Fruit fly (Drosophila melanogaster) whole organism, prepupa: ENCODE results near the gene CG33703.
A peak's percentile ranks its signal among the peaks of the same experiment; 100 is the strongest.

Experiments
- Blimp-1 ChIP-seq: fragments of 200-800 bp; sonication (Bioruptor generic); optimal IDR thresholded peaks from 3 replicates; lab custom pipeline; 2017; ENCODE audit warnings: missing biosample characterization, missing genetic modification characterization, mild to moderate bottlenecking, moderate library complexity, missing genetic modification reagents
- CG11294 ChIP-seq: fragments of 200-800 bp; sonication (Bioruptor generic); IDR thresholded peaks from 2 replicates; pipeline ENCODE4 v1.3.6; 2022; ENCODE audit warnings: missing biosample characterization, missing genetic modification characterization
- CG11902 ChIP-seq: fragments of 200-800 bp; sonication (Bioruptor generic); optimal IDR thresholded peaks from 3 replicates; lab custom pipeline; 2016; ENCODE audit warnings: missing biosample characterization, missing genetic modification characterization
- CG15336 ChIP-seq: fragments of 200-800 bp; sonication (Bioruptor generic); IDR thresholded peaks from 2 replicates; pipeline ENCODE4 v1.3.6; 2022; ENCODE audit warnings: missing biosample characterization, missing genetic modification characterization
- CG1621 ChIP-seq: fragments of 200-800 bp; sonication (Bioruptor generic); optimal IDR thresholded peaks from 3 replicates; lab custom pipeline; 2018; ENCODE audit warnings: missing biosample characterization, mild to moderate bottlenecking, missing genetic modification characterization
- CG16779 ChIP-seq: fragments of 200-800 bp; sonication (Bioruptor generic); optimal IDR thresholded peaks from 3 replicates; lab custom pipeline; 2017; ENCODE audit warnings: missing biosample characterization, mild to moderate bottlenecking, missing genetic modification characterization
- CG3032 ChIP-seq: fragments of 200-800 bp; optimal IDR thresholded peaks from 2 replicates; lab custom pipeline; 2019; ENCODE audit warnings: missing biosample characterization, mild to moderate bottlenecking, missing genetic modification characterization, moderate library complexity
- CG32006 ChIP-seq: fragments of 200-800 bp; sonication (Bioruptor generic); optimal IDR thresholded peaks from 3 replicates; lab custom pipeline; 2017; ENCODE audit warnings: missing biosample characterization, mild to moderate bottlenecking, missing genetic modification characterization
- CG34406 ChIP-seq: fragments of 200-800 bp; sonication (Bioruptor generic); optimal IDR thresholded peaks from 3 replicates; lab custom pipeline; 2016; ENCODE audit warnings: missing biosample characterization, missing genetic modification characterization
- CG3919 ChIP-seq: fragments of 200-800 bp; sonication (Bioruptor generic); optimal IDR thresholded peaks from 3 replicates; lab custom pipeline; 2016; ENCODE audit warnings: missing biosample characterization, missing genetic modification characterization
- CG6163 ChIP-seq: fragments of 200-800 bp; sonication (Bioruptor generic); IDR thresholded peaks from 3 replicates; pipeline ENCODE4 v1.3.6; 2022; ENCODE audit warnings: missing biosample characterization, missing genetic modification characterization
- CG6792 ChIP-seq: fragments of 200-800 bp; sonication (Bioruptor generic); optimal IDR thresholded peaks from 3 replicates; lab custom pipeline; 2016; ENCODE audit warnings: missing biosample characterization, missing genetic modification characterization
- CG6808 ChIP-seq: fragments of 200-800 bp; sonication (Bioruptor generic); optimal IDR thresholded peaks from 3 replicates; lab custom pipeline; 2017; ENCODE audit warnings: missing biosample characterization, missing genetic modification characterization, mild to moderate bottlenecking, moderate library complexity, missing genetic modification reagents
- CG6854 ChIP-seq: fragments of 200-800 bp; sonication (Bioruptor generic); optimal IDR thresholded peaks from 2 replicates; lab custom pipeline; 2017; ENCODE audit warnings: missing biosample characterization, mild to moderate bottlenecking, missing genetic modification characterization
- CG7368 ChIP-seq: fragments of 200-800 bp; sonication (Bioruptor generic); optimal IDR thresholded peaks from 3 replicates; lab custom pipeline; 2016; ENCODE audit warnings: missing biosample characterization, missing genetic modification characterization
- CG8119 ChIP-seq: fragments of 200-800 bp; sonication (Bioruptor generic); IDR thresholded peaks from 3 replicates; pipeline ENCODE4 v1.3.6; 2022; ENCODE audit warnings: missing biosample characterization, missing genetic modification characterization
- CG8319 ChIP-seq: fragments of 200-800 bp; sonication (Bioruptor generic); optimal IDR thresholded peaks from 3 replicates; lab custom pipeline; 2016; ENCODE audit warnings: missing biosample characterization, missing genetic modification characterization
- Eip75B ChIP-seq: fragments of 200-800 bp; sonication (Bioruptor generic); optimal IDR thresholded peaks from 3 replicates; lab custom pipeline; 2016; ENCODE audit warnings: missing biosample characterization, missing genetic modification characterization
- Eip78C ChIP-seq: fragments of 200-800 bp; sonication (Bioruptor generic); peaks from one replicate; lab custom pipeline; 2016; ENCODE audit warnings: missing biosample characterization, missing genetic modification characterization
- Ets21C ChIP-seq: fragments of 200-800 bp; sonication (Bioruptor generic); optimal IDR thresholded peaks from 3 replicates; lab custom pipeline; 2016; ENCODE audit warnings: missing biosample characterization, missing genetic modification characterization
- Ets96B ChIP-seq: fragments of 200-800 bp; optimal IDR thresholded peaks from 2 replicates; lab custom pipeline; 2019; ENCODE audit warnings: missing biosample characterization, mild to moderate bottlenecking, missing genetic modification characterization, moderate library complexity
- Gug ChIP-seq: fragments of 200-800 bp; sonication (Bioruptor generic); IDR thresholded peaks from 2 replicates; pipeline ENCODE4 v1.3.6; 2022; ENCODE audit warnings: missing biosample characterization, missing genetic modification characterization
- Hr38 ChIP-seq: sonication (Bioruptor generic); optimal IDR thresholded peaks from 2 replicates; lab custom pipeline; 2016; ENCODE audit warnings: missing biosample characterization, missing genetic modification characterization
- Hr4 ChIP-seq: fragments of 200-800 bp; sonication (Bioruptor generic); optimal IDR thresholded peaks from 3 replicates; lab custom pipeline; 2016; ENCODE audit warnings: missing biosample characterization, missing genetic modification characterization
- Lpt ChIP-seq: fragments of 200-800 bp; sonication (Bioruptor generic); optimal IDR thresholded peaks from 3 replicates; lab custom pipeline; 2016; ENCODE audit warnings: missing biosample characterization, missing genetic modification characterization
- Met ChIP-seq: fragments of 200-800 bp; sonication (Bioruptor generic); optimal IDR thresholded peaks from 3 replicates; lab custom pipeline; 2016; ENCODE audit warnings: missing biosample characterization, missing genetic modification characterization
- OdsH ChIP-seq: fragments of 200-800 bp; sonication (Bioruptor generic); optimal IDR thresholded peaks from 3 replicates; lab custom pipeline; 2016; ENCODE audit warnings: missing biosample characterization, missing genetic modification characterization
- Smox ChIP-seq: fragments of 200-800 bp; sonication (Bioruptor generic); optimal IDR thresholded peaks from 3 replicates; lab custom pipeline; 2016; ENCODE audit warnings: missing biosample characterization, missing genetic modification characterization
- Sox102F ChIP-seq: fragments of 200-800 bp; sonication (Bioruptor generic); optimal IDR thresholded peaks from 2 replicates; lab custom pipeline; 2016; ENCODE audit warnings: missing biosample characterization, mild to moderate bottlenecking, missing genetic modification characterization
- Sox14 ChIP-seq: fragments of 200-800 bp; sonication (Bioruptor generic); optimal IDR thresholded peaks from 3 replicates; lab custom pipeline; 2016; ENCODE audit warnings: missing biosample characterization, missing genetic modification characterization
- Sox15 ChIP-seq: fragments of 200-800 bp; sonication (Bioruptor generic); optimal IDR thresholded peaks from 3 replicates; lab custom pipeline; 2016; ENCODE audit warnings: missing biosample characterization, missing genetic modification characterization
- achi ChIP-seq: fragments of 200-800 bp; sonication (Bioruptor generic); optimal IDR thresholded peaks from 3 replicates; lab custom pipeline; 2016; ENCODE audit warnings: missing biosample characterization, missing genetic modification characterization
- acj6 ChIP-seq: fragments of 200-800 bp; sonication (Bioruptor generic); optimal IDR thresholded peaks from 3 replicates; lab custom pipeline; 2016; ENCODE audit warnings: missing biosample characterization, missing genetic modification characterization
- cyc ChIP-seq: fragments of 200-800 bp; sonication (Bioruptor generic); optimal IDR thresholded peaks from 3 replicates; lab custom pipeline; 2016; ENCODE audit warnings: missing biosample characterization, missing genetic modification characterization
- dsx ChIP-seq: fragments of 200-800 bp; optimal IDR thresholded peaks from 3 replicates; lab custom pipeline; 2019; ENCODE audit warnings: missing biosample characterization, mild to moderate bottlenecking, missing genetic modification characterization, moderate library complexity; ENCODE audit not compliant: poor library complexity, severe bottlenecking
- esn ChIP-seq: fragments of 200-800 bp; sonication (Bioruptor generic); optimal IDR thresholded peaks from 2 replicates; lab custom pipeline; 2016; ENCODE audit warnings: missing biosample characterization, mild to moderate bottlenecking, missing genetic modification characterization, moderate library complexity
- fd85E ChIP-seq: fragments of 200-800 bp; sonication (Bioruptor generic); optimal IDR thresholded peaks from 3 replicates; lab custom pipeline; 2016; ENCODE audit warnings: missing biosample characterization, missing genetic modification characterization
- lz ChIP-seq: fragments of 200-800 bp; sonication (Bioruptor generic); optimal IDR thresholded peaks from 3 replicates; lab custom pipeline; 2016; ENCODE audit warnings: missing biosample characterization, missing genetic modification characterization
- net ChIP-seq: fragments of 200-800 bp; sonication (Bioruptor generic); optimal IDR thresholded peaks from 3 replicates; lab custom pipeline; 2016; ENCODE audit warnings: missing biosample characterization, missing genetic modification characterization
- pdm3 ChIP-seq: fragments of 200-800 bp; sonication (Bioruptor generic); optimal IDR thresholded peaks from 3 replicates; lab custom pipeline; 2016; ENCODE audit warnings: missing biosample characterization, missing genetic modification characterization
- spab ChIP-seq: fragments of 200-800 bp; sonication (Bioruptor generic); optimal IDR thresholded peaks from 2 replicates; lab custom pipeline; 2017; ENCODE audit warnings: missing biosample characterization, mild to moderate bottlenecking, missing genetic modification characterization, missing genetic modification reagents
- ss ChIP-seq, 2 experiments: fragments of 200-800 bp; sonication (Bioruptor generic); optimal IDR thresholded peaks; 2 replicates in 1 of 2; 3 replicates in 1 of 2; lab custom pipeline; 2017 to 2018; ENCODE audit warnings: mild to moderate bottlenecking in 2 of 2, missing biosample characterization in 2 of 2, missing genetic modification characterization in 2 of 2, moderate library complexity in 1 of 2
- topi ChIP-seq: fragments of 200-800 bp; sonication (Bioruptor generic); optimal IDR thresholded peaks from 3 replicates; lab custom pipeline; 2016; ENCODE audit warnings: missing biosample characterization, missing genetic modification characterization
- vri ChIP-seq: fragments of 200-800 bp; sonication (Bioruptor generic); optimal IDR thresholded peaks from 3 replicates; lab custom pipeline; 2016; ENCODE audit warnings: missing biosample characterization, mild to moderate bottlenecking, missing genetic modification characterization

CG33703 gene

dm6 chr3L:9512560-9512959 lies at the start of gene CG33703:
CG33703 (minus strand) TSS chr3L:9512660.
- no peak for TF ChIP-seq ss (GFP tag; optimal IDR thresholded peaks at IDR 0.05; lab: Kevin White, UChicago)
- no peak for TF ChIP-seq CG3032 (tag; lab: Kevin White, UChicago)
- no peak for TF ChIP-seq CG34406 (GFP tag; lab: Kevin White, UChicago)
- no peak for TF ChIP-seq Hr38 (GFP tag; lab: Kevin White, UChicago)
- no peak for TF ChIP-seq Eip78C
- TF ChIP-seq CG11294 (GFP tag; lab: Robert Waterston, UW), result no peak
- no peak for TF ChIP-seq spab
- TF ChIP-seq lz (GFP tag; lab: Kevin White, UChicago), result no peak
- TF ChIP-seq Met (GFP tag; lab: Kevin White, UChicago), result no peak
- no peak for TF ChIP-seq OdsH (GFP tag; lab: Kevin White, UChicago)
- no peak for TF ChIP-seq CG1621
- TF ChIP-seq Ets96B (tag; lab: Kevin White, UChicago), result no peak
- TF ChIP-seq Ets21C (GFP tag; lab: Kevin White, UChicago), result no peak
- TF ChIP-seq CG6854 (GFP tag; lab: Kevin White, UChicago), result no peak
- no peak for TF ChIP-seq net (GFP tag; lab: Kevin White, UChicago)
- TF ChIP-seq, all 60 proteins: peak for 0

- TF ChIP-seq Sox15 (no peak), Lpt (GFP tag; lab: Kevin White, UChicago) (no peak), Sox14 (GFP tag; lab: Kevin White, UChicago) (no peak), Ets96B (tag; lab: Kevin White, UChicago) (no peak), CG32006 (peak; percentile 44), Ets21C (GFP tag; lab: Kevin White, UChicago) (no peak), Gug (GFP tag; lab: Robert Waterston, UW) (no peak), acj6 (GFP tag; lab: Kevin White, UChicago) (no peak), ss (GFP tag; optimal IDR thresholded peaks at IDR 0.05; lab: Kevin White, UChicago) (no peak), CG15336 (peak; percentile 64), Eip78C (peak; percentile 72), achi (GFP tag; lab: Kevin White, UChicago) (peak; percentile 8), CG8119 (peak; percentile 59), esn (no peak), CG6854 (GFP tag; lab: Kevin White, UChicago) (no peak), Sox102F (no peak), CG7368 (GFP tag; lab: Kevin White, UChicago) (no peak), OdsH (GFP tag; lab: Kevin White, UChicago) (peak; percentile 22), lz (GFP tag; lab: Kevin White, UChicago) (no peak), Smox (GFP tag; lab: Kevin White, UChicago) (no peak)
Measured at dm6 chr3L:9559040-9559439, 46.6 kb upstream of the CG33703 start.

- TF ChIP-seq CG3919 (GFP tag; lab: Kevin White, UChicago) (no peak), net (GFP tag; lab: Kevin White, UChicago) (no peak)
Measured at dm6 chr3L:9556666-9557065, 44.2 kb upstream of the CG33703 start.

- TF ChIP-seq Met (GFP tag; lab: Kevin White, UChicago) (no peak), OdsH (GFP tag; lab: Kevin White, UChicago) (no peak), cyc (GFP tag; lab: Kevin White, UChicago) (no peak), vri (GFP tag; lab: Kevin White, UChicago) (no peak), CG16779 (tag; lab: Kevin White, UChicago) (no peak), CG6792 (GFP tag; lab: Kevin White, UChicago) (no peak), ss (GFP tag; optimal IDR thresholded peaks at IDR 0.05; lab: Kevin White, UChicago) (no peak), pdm3 (GFP tag; lab: Kevin White, UChicago) (no peak), Eip75B (GFP tag; lab: Kevin White, UChicago) (no peak), CG15336 (peak; percentile 51), fd85E (GFP tag; lab: Kevin White, UChicago) (no peak), dsx (GFP tag; lab: Kevin White, UChicago) (no peak), Ets21C (GFP tag; lab: Kevin White, UChicago) (no peak), Lpt (GFP tag; lab: Kevin White, UChicago) (no peak), CG11294 (GFP tag; lab: Robert Waterston, UW) (no peak), Smox (GFP tag; lab: Kevin White, UChicago) (no peak), CG32006 (peak; percentile 53), CG8319 (GFP tag; lab: Kevin White, UChicago) (no peak), CG6163 (GFP tag; lab: Robert Waterston, UW) (no peak), Sox102F (no peak), CG8119 (peak; percentile 43; the same call in 1 of the 3 replicates), CG3919 (GFP tag; lab: Kevin White, UChicago) (no peak), Hr4 (GFP tag; lab: Kevin White, UChicago) (peak; percentile 55), Sox15 (no peak), acj6 (GFP tag; lab: Kevin White, UChicago) (no peak), Blimp-1 (GFP tag; lab: Kevin White, UChicago) (no peak), Ets96B (tag; lab: Kevin White, UChicago) (no peak), CG11902 (no peak), CG6808 (GFP tag; lab: Kevin White, UChicago) (no peak), topi (GFP tag; lab: Kevin White, UChicago) (no peak)
Measured at dm6 chr3L:9555004-9555403, 42.5 kb upstream of the CG33703 start.
